Worm (Caenorhabditis elegans): ENCODE data around the gene srr-1.

DNA sequence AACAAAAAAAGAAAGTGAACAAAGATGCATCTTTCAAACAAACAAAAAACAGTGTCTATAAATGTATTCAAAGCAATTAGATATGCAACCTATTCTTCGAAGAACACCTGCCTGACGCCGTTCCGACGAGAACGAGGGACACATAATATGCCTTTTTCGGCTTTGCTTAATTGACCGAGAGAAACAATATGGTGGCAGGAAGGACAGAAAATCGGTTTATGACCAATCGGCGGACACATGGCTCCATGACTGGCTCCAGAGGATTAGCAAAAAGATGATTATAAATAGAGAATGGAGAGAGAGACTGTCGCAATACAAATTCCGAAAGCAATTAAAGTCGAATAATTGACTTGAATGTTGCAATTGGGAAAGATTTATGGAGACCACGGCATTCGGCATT, 35.3 kb downstream of the srr-1 start:
- TF ChIP-seq egl-27 (tag; optimal IDR thresholded peaks at IDR 0.05), result no peak
- TF ChIP-seq jun-1 (tag; optimal IDR thresholded peaks at IDR 0.05), result no peak
- no peak for TF ChIP-seq skn-1 (tag; optimal IDR thresholded peaks at IDR 0.05)
- no peak for TF ChIP-seq nhr-77 (tag; optimal IDR thresholded peaks at IDR 0.05)
- TF ChIP-seq grh-1 (GFP tag; IDR thresholded peaks at IDR 0.05), result no peak
- TF ChIP-seq ztf-4 (tag; optimal IDR thresholded peaks at IDR 0.05), result no peak
- TF ChIP-seq swsn-7 (tag; optimal IDR thresholded peaks at IDR 0.05), result no peak
- no peak for TF ChIP-seq nhr-237 (tag; optimal IDR thresholded peaks at IDR 0.05)
- no peak for TF ChIP-seq ama-1 (optimal IDR thresholded peaks at IDR 0.05)
- no peak for TF ChIP-seq pqm-1 (tag; optimal IDR thresholded peaks at IDR 0.05)
- no peak for TF ChIP-seq blmp-1 (tag; optimal IDR thresholded peaks at IDR 0.05)
